Fruit fly (Drosophila melanogaster): ENCODE measurements around the gene Dcr-1.

Gene Dcr-1

DNA sequence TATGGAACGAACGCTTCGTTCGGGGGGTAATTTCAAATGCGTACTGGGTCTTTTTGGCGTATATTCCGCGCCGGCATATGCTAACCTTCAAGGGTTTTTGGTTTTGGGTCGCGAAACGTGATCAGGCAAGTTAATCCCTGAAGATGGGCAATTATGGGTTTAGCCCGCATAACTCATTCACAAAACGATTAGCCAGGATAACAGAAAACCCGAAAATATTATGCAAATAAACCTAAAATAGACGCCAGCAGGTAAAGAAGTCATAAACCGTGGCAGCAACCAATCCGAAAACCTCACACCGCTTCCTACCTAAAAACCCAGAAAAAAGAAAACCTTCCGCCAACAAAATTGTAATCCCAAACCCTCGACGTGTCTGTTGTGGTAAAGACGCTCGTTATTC, 48.2 kb upstream of the Dcr-1 start:
- no peak for TF ChIP-seq Doc3 (GFP tag; IDR thresholded peaks at IDR 0.05; ENCODE audit: partially characterized antibody)
- peak in 1 of 2 experiments; percentile 91 for TF ChIP-seq tll (GFP tag; optimal IDR thresholded peaks at IDR 0.05)
- peak; percentile 86 for TF ChIP-seq cad (GFP tag; optimal IDR thresholded peaks at IDR 0.05)
- peak; percentile 31 for TF ChIP-seq twi (tag; optimal IDR thresholded peaks at IDR 0.05)
- peak; percentile 71 for TF ChIP-seq CG15479 (GFP tag; optimal IDR thresholded peaks at IDR 0.05)
- TF ChIP-seq zen (tag; optimal IDR thresholded peaks at IDR 0.05), result peak; percentile 85
- TF ChIP-seq zf30C (GFP tag; optimal IDR thresholded peaks at IDR 0.05), result no peak

dm6 chr3R:22784674-22785316, 43.9 kb upstream of the Dcr-1 start:
- TF ChIP-seq CG2199 (GFP tag; IDR thresholded peaks at IDR 0.05), result 0 out of 3 replicates have a peak, but pooled peaks have one; percentile 17
- TF ChIP-seq grn (GFP tag; optimal IDR thresholded peaks at IDR 0.05), result no peak
- no peak for TF ChIP-seq CG17912 (GFP tag; optimal IDR thresholded peaks at IDR 0.05)
- no peak for TF ChIP-seq dan (GFP tag; IDR thresholded peaks at IDR 0.05)
- no peak for TF ChIP-seq CG6683 (GFP tag; optimal IDR thresholded peaks at IDR 0.05)
- TF ChIP-seq CG9215 (GFP tag; IDR thresholded peaks at IDR 0.05), result no peak
- TF ChIP-seq gsb-n (tag; optimal IDR thresholded peaks at IDR 0.05), result no peak
- no peak for TF ChIP-seq CG7839 (tag; optimal IDR thresholded peaks at IDR 0.05)
- no peak for TF ChIP-seq zen (tag; optimal IDR thresholded peaks at IDR 0.05)
- TF ChIP-seq hb (GFP tag; IDR thresholded peaks at IDR 0.05; ENCODE audit: partially characterized antibody), result peak; percentile 56; the same call in 1 of the 3 replicates
- TF ChIP-seq CG2120 (GFP tag; optimal IDR thresholded peaks at IDR 0.05), result no peak
- TF ChIP-seq CG11085 (GFP tag; IDR thresholded peaks at IDR 0.05), result no peak
- TF ChIP-seq mld (GFP tag; IDR thresholded peaks at IDR 0.05; ENCODE audit: partially characterized antibody), result 0 out of 3 replicates have a peak, but pooled peaks have one; percentile 14
- TF ChIP-seq lbe (GFP tag; optimal IDR thresholded peaks at IDR 0.05), result no peak
- no peak for TF ChIP-seq scrt (GFP tag; optimal IDR thresholded peaks at IDR 0.05)
- TF ChIP-seq CG7745 (tag; optimal IDR thresholded peaks at IDR 0.05), result no peak
- TF ChIP-seq CG6272 (GFP tag; IDR thresholded peaks at IDR 0.05), result 0 out of 2 replicates have a peak, but pooled peaks have one; percentile 5
- no peak for TF ChIP-seq Sin3A (optimal IDR thresholded peaks at IDR 0.05)
- 0 out of 3 replicates have a peak, but pooled peaks have one; percentile 16 for TF ChIP-seq Dbx (GFP tag; IDR thresholded peaks at IDR 0.05)
- TF ChIP-seq CG11504 (tag; optimal IDR thresholded peaks at IDR 0.05), result peak; percentile 93
- TF ChIP-seq trh (GFP tag; optimal IDR thresholded peaks at IDR 0.05), result no peak
- TF ChIP-seq z (GFP tag; IDR thresholded peaks at IDR 0.05), result 0 out of 3 replicates have a peak, but pooled peaks have one; percentile 15
- no peak for TF ChIP-seq HmgZ (tag; optimal IDR thresholded peaks at IDR 0.05)

dm6 chr3R:22781412-22781811, 40.5 kb upstream of the Dcr-1 start:
- peak; percentile 48; the same call in 1 of the 2 replicates for TF ChIP-seq gsb (GFP tag; IDR thresholded peaks at IDR 0.05)
- peak; percentile 28 for TF ChIP-seq CG12219 (GFP tag; optimal IDR thresholded peaks at IDR 0.05)
- 0 out of 3 replicates have a peak, but pooled peaks have one; percentile 37 for TF ChIP-seq zen2 (GFP tag; IDR thresholded peaks at IDR 0.05; ENCODE audit: partially characterized antibody)
- TF ChIP-seq Xrp1 (GFP tag; IDR thresholded peaks at IDR 0.05), result peak; percentile 32
- no peak for TF ChIP-seq CG13123 (GFP tag; optimal IDR thresholded peaks at IDR 0.05)
- peak; percentile 58; the same call in 1 of the 2 replicates for TF ChIP-seq bowl (GFP tag; IDR thresholded peaks at IDR 0.05)
- TF ChIP-seq Deaf1 (tag; optimal IDR thresholded peaks at IDR 0.05), result peak; percentile 97
- peak; percentile 68; the same call in 1 of the 2 replicates for TF ChIP-seq Atf6 (GFP tag; IDR thresholded peaks at IDR 0.05)
- no peak for TF ChIP-seq gro (GFP tag; optimal IDR thresholded peaks at IDR 0.05)
- no peak for TF ChIP-seq CG33557 (GFP tag; optimal IDR thresholded peaks at IDR 0.05)
- peak; percentile 53; the same call in 1 of the 2 replicates for TF ChIP-seq CG14014 (GFP tag; IDR thresholded peaks at IDR 0.05)
- peak; percentile 4 for TF ChIP-seq tin (GFP tag; optimal IDR thresholded peaks at IDR 0.05)
- TF ChIP-seq CG6683 (GFP tag; optimal IDR thresholded peaks at IDR 0.05), result no peak
- peak; percentile 29 for TF ChIP-seq Blimp-1 (GFP tag; optimal IDR thresholded peaks at IDR 0.05)
- TF ChIP-seq hth (optimal IDR thresholded peaks at IDR 0.05), result no peak
- peak; percentile 91 for TF ChIP-seq chinmo (GFP tag; IDR thresholded peaks at IDR 0.05; ENCODE audit: partially characterized antibody)
- peak; percentile 63 for TF ChIP-seq CG32532 (GFP tag; IDR thresholded peaks at IDR 0.05)
- TF ChIP-seq grn (GFP tag; optimal IDR thresholded peaks at IDR 0.05), result no peak
- no peak for TF ChIP-seq hkb (optimal IDR thresholded peaks at IDR 0.05)
- peak; percentile 47; the same call in 1 of the 2 replicates for TF ChIP-seq hkb (GFP tag; IDR thresholded peaks at IDR 0.05)
- TF ChIP-seq Sry-β (GFP tag; optimal IDR thresholded peaks at IDR 0.05), result no peak
